Fruit fly (Drosophila melanogaster) whole organism: ENCODE results near the gene Msp300.

Experiments used
- CG8478 ChIP-seq: fragments of >200 bp; optimal IDR thresholded peaks from 2 replicates; lab custom pipeline; 2018; ENCODE audit warnings: inconsistent platforms
- psq ChIP-seq: fragments of >200 bp; optimal IDR thresholded peaks from 2 replicates; lab custom pipeline; 2017
- usp ChIP-seq: fragments of >200 bp; optimal IDR thresholded peaks from 2 replicates; lab custom pipeline; 2017; ENCODE audit warnings: missing biosample characterization, missing genetic modification characterization, mixed read lengths

dm6 chr2L:5232175-5232574, 131.5 kb downstream of the Msp300 start:
- TF ChIP-seq psq, result no peak
- no peak for TF ChIP-seq CG8478 (lab: Kevin White, UChicago)
- no peak for TF ChIP-seq usp (GFP tag; lab: Kevin White, UChicago)
